Worm (Caenorhabditis elegans) whole organism, young adult: ENCODE measurements around the gene aqp-1.

ENCODE experiments used
- F49E8.2 ChIP-seq: sonication (generic microtip); optimal IDR thresholded peaks from 3 replicates; lab custom pipeline; 2017; ENCODE audit warnings: missing genetic modification characterization, mild to moderate bottlenecking, missing compliant biosample characterization, antibody characterized with exemption, moderate library complexity; ENCODE audit not compliant: insufficient read depth
- F57A8.1 ChIP-seq: fragments of 200-800 bp; sonication (Bioruptor generic); optimal IDR thresholded peaks from 2 replicates; lab custom pipeline; 2018; ENCODE audit warnings: mild to moderate bottlenecking, missing genetic modification characterization, moderate library complexity, missing compliant biosample characterization
- ama-1 ChIP-seq, 3 experiments: fragments of 150-350 bp in 1 of 3; sonication (generic microtip) in 2 of 3; optimal IDR thresholded peaks; 2 replicates each; lab custom pipeline; 2014 to 2018; ENCODE audit warnings: missing biosample characterization in 2 of 3, missing genetic modification characterization in 2 of 3, missing genetic modification reagents in 2 of 3
- dpl-1 ChIP-seq: fragments of 150-350 bp; optimal IDR thresholded peaks from 2 replicates; lab custom pipeline; 2014; ENCODE audit warnings: missing biosample characterization, missing genetic modification reagents, missing genetic modification characterization

DNA sequence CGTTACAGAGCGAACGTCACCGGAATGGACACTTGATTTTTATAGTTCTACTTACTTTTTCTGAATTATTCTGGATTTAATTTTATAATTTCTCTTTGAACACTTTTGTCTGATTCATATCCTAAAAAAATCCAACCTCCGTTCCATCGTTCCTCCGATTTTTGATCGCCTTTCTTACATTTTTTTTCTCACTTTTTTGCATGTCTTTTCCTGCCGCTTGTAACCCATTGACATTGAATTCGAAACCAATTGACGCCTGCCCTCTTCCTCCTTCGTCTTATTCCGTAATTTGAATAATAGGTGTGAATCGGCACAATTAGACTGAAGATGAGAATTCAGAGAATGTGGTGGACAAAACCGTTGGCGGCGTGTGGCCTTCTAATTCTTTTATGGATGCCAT lies 7.4 kb upstream of the aqp-1 start, which contains the start of gene skpo-3:
- TF ChIP-seq F49E8.2 (no peak), ama-1 (optimal IDR thresholded peaks at IDR 0.05; lab: Kevin White, UChicago) (no peak), ama-1 (GFP tag; optimal IDR thresholded peaks at IDR 0.05; lab: Kevin White, UChicago) (no peak), F57A8.1 (GFP tag; lab: Kevin White, UChicago) (no peak), dpl-1 (no peak)
